Fruit fly (Drosophila melanogaster): ENCODE data around the gene AOX3.

Gene AOX3

DNA sequence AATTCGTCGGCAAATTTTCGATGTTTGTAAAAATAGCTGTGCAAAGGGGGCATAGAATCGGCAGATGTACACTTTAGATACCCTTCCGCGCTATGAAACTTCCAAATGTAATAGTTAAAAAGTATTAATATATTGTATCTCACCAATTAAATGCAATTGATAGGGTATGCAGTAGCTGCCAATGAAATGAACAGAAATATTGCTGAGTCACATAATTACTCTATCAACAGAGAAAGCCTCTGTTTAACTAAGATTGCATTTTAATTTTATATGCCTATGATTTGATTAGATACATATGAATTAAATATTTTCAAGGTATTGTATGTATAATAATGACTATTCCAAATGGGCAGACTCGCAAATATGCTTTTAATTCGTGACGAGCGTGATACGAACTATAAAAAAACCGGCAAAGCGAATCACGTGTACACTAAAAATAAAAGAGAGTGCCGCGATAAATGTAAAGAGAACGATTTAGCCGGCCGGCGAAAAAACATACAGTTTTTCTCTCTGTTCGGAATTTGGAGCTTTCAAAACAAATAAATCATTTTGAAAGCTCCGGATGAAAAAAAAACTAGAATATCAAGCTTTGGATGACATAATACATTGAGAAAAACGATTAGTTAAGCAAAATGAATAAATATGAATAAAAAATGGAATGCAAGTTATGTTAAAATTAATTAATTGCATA lies at the start of gene AOX3 (continued):
- TF ChIP-seq CG12659 (GFP tag; optimal IDR thresholded peaks at IDR 0.05) (no peak), Ravus (GFP tag; IDR thresholded peaks at IDR 0.05) (no peak), CG11085 (GFP tag; IDR thresholded peaks at IDR 0.05) (no peak), unc-4 (GFP tag; IDR thresholded peaks at IDR 0.05; ENCODE audit: partially characterized antibody) (no peak), crp (GFP tag; optimal IDR thresholded peaks at IDR 0.05) (no peak), fd102C (GFP tag; optimal IDR thresholded peaks at IDR 0.05) (no peak), en (GFP tag; optimal IDR thresholded peaks at IDR 0.05) (no peak), gem (tag; optimal IDR thresholded peaks at IDR 0.05) (peak; percentile 17), esg (GFP tag; conservative IDR thresholded peaks at IDR 0.05) (0 out of 2 replicates have a peak, but pooled peaks have one; percentile 21), CG7271 (tag; optimal IDR thresholded peaks at IDR 0.05) (no peak), sens (GFP tag) (peak; percentile 57), mam (GFP tag; optimal IDR thresholded peaks at IDR 0.05) (no peak), HmgZ (tag; optimal IDR thresholded peaks at IDR 0.05) (no peak), CG10267 (tag; optimal IDR thresholded peaks at IDR 0.05) (no peak), Dfd (GFP tag; optimal IDR thresholded peaks at IDR 0.05) (no peak), yki (optimal IDR thresholded peaks at IDR 0.05) (no peak), Ssrp (tag; optimal IDR thresholded peaks at IDR 0.05) (no peak), Dbx (GFP tag; IDR thresholded peaks at IDR 0.05) (no peak), Sry-δ (GFP tag; optimal IDR thresholded peaks at IDR 0.05) (no peak), CG8290 (GFP tag; optimal IDR thresholded peaks at IDR 0.05) (no peak), CG8290 (tag; optimal IDR thresholded peaks at IDR 0.05) (no peak), MBD-R2 (GFP tag; IDR thresholded peaks at IDR 0.05) (no peak), abd-A (tag; optimal IDR thresholded peaks at IDR 0.05) (no peak), CG12942 (GFP tag; optimal IDR thresholded peaks at IDR 0.05) (no peak), Atf-2 (GFP tag; optimal IDR thresholded peaks at IDR 0.05) (no peak), Lpt (GFP tag; optimal IDR thresholded peaks at IDR 0.05) (no peak), NFAT (GFP tag; IDR thresholded peaks at IDR 0.05) (0 out of 2 replicates have a peak, but pooled peaks have one; percentile 32), CG11560 (tag; IDR thresholded peaks at IDR 0.05) (no peak; the same call in 2 of the 3 replicates), Xrp1 (GFP tag; IDR thresholded peaks at IDR 0.05) (no peak), CG7786 (GFP tag; optimal IDR thresholded peaks at IDR 0.05) (no peak), Oaz (GFP tag; IDR thresholded peaks at IDR 0.05) (no peak), CG18262 (tag; optimal IDR thresholded peaks at IDR 0.05) (no peak), HHEX (GFP tag; optimal IDR thresholded peaks at IDR 0.05) (peak; percentile 27), Sry-β (GFP tag; optimal IDR thresholded peaks at IDR 0.05) (no peak), CG32767 (GFP tag; IDR thresholded peaks at IDR 0.05) (no peak), CG12299 (tag; optimal IDR thresholded peaks at IDR 0.05) (no peak), Rfx (GFP tag; IDR thresholded peaks at IDR 0.05) (peak; percentile 44; the same call in 1 of the 2 replicates), Sin3A (optimal IDR thresholded peaks at IDR 0.05) (no peak), scrt (GFP tag; optimal IDR thresholded peaks at IDR 0.05) (no peak), mld (GFP tag; IDR thresholded peaks at IDR 0.05; ENCODE audit: partially characterized antibody) (no peak), Hmr (GFP tag; optimal IDR thresholded peaks at IDR 0.05) (peak; percentile 59), Eip74EF (GFP tag; optimal IDR thresholded peaks at IDR 0.05) (no peak), slbo (GFP tag; IDR thresholded peaks at IDR 0.05) (peak; percentile 68), Med (GFP tag) (peak; percentile 73), D (optimal IDR thresholded peaks at IDR 0.05) (no peak), D (GFP tag; optimal IDR thresholded peaks at IDR 0.05) (no peak), Fer2 (tag; optimal IDR thresholded peaks at IDR 0.05) (no peak), CG10565 (GFP tag; optimal IDR thresholded peaks at IDR 0.05) (no peak), CG17802 (tag; optimal IDR thresholded peaks at IDR 0.05) (no peak), CG7928 (GFP tag; optimal IDR thresholded peaks at IDR 0.05) (no peak), CG11456 (GFP tag; IDR thresholded peaks at IDR 0.05) (peak; percentile 47; the same call in 1 of the 3 replicates)
